Fruit fly (Drosophila melanogaster): ENCODE measurements around the gene wol.
A peak's percentile ranks its signal among the peaks of the same experiment; 100 is the strongest.

The wol gene

dm6 chr2L:8311091-8311490 lies 8.3 kb upstream of the wol start, which contains the start of the genes CG7810 and CG7806 (continued):
- peak; percentile 87 for TF ChIP-seq CG9817 (tag; optimal IDR thresholded peaks at IDR 0.05)
- TF ChIP-seq Lhr (GFP tag; optimal IDR thresholded peaks at IDR 0.05), result peak; percentile 77
- TF ChIP-seq Gug (GFP tag; IDR thresholded peaks at IDR 0.05), result peak; percentile 67; the same call in 3 of the 4 replicates
- TF ChIP-seq CG7963 (GFP tag; IDR thresholded peaks at IDR 0.05; ENCODE audit: partially characterized antibody), result no peak
- no peak for TF ChIP-seq Hr39 (optimal IDR thresholded peaks at IDR 0.05)
- TF ChIP-seq mam (GFP tag; optimal IDR thresholded peaks at IDR 0.05), result peak; percentile 88
- peak; percentile 89 for TF ChIP-seq slp2 (GFP tag; optimal IDR thresholded peaks at IDR 0.05)
- peak; percentile 92 for TF ChIP-seq CG17359 (tag; optimal IDR thresholded peaks at IDR 0.05)
- TF ChIP-seq Fer3 (tag; optimal IDR thresholded peaks at IDR 0.05), result peak; percentile 90
- no peak for TF ChIP-seq hbn (GFP tag; IDR thresholded peaks at IDR 0.05; ENCODE audit: partially characterized antibody)
- TF ChIP-seq CG10366 (GFP tag; IDR thresholded peaks at IDR 0.05), result peak; percentile 93
- TF ChIP-seq sens-2 (GFP tag; IDR thresholded peaks at IDR 0.05), result peak; percentile 63
- peak; percentile 91 for TF ChIP-seq CG16863 (GFP tag; optimal IDR thresholded peaks at IDR 0.05)
- TF ChIP-seq CG6765 (GFP tag; optimal IDR thresholded peaks at IDR 0.05), result peak; percentile 82
- peak; percentile 74 for TF ChIP-seq CG15011 (GFP tag; optimal IDR thresholded peaks at IDR 0.05)
- peak; percentile 91 for TF ChIP-seq bab2 (GFP tag; optimal IDR thresholded peaks at IDR 0.05)
- peak; percentile 89 for TF ChIP-seq CG12299 (tag; optimal IDR thresholded peaks at IDR 0.05)
- no peak for TF ChIP-seq pan (optimal IDR thresholded peaks at IDR 0.05)
- peak in 1 of 2 experiments; percentile 95 for TF ChIP-seq pan (GFP tag; optimal IDR thresholded peaks at IDR 0.05 in 1 of 2, IDR thresholded peaks at IDR 0.05 in 1 of 2)
- TF ChIP-seq CG1832 (GFP tag; optimal IDR thresholded peaks at IDR 0.05), result no peak
- peak; percentile 85 for TF ChIP-seq chn (GFP tag; optimal IDR thresholded peaks at IDR 0.05)
- TF ChIP-seq hkb (optimal IDR thresholded peaks at IDR 0.05), result no peak
- TF ChIP-seq hkb (GFP tag; IDR thresholded peaks at IDR 0.05), result peak; percentile 95
- TF ChIP-seq Nf-YA (GFP tag; IDR thresholded peaks at IDR 0.05), result peak; percentile 69; the same call in 1 of the 2 replicates
- peak; percentile 72 for TF ChIP-seq Bdp1 (GFP tag; optimal IDR thresholded peaks at IDR 0.05)
- TF ChIP-seq CG31441 (GFP tag; IDR thresholded peaks at IDR 0.05), result no peak; the same call in 1 of the 2 replicates
- TF ChIP-seq NfI (GFP tag; optimal IDR thresholded peaks at IDR 0.05), result peak; percentile 88
- TF ChIP-seq lilli (GFP tag; optimal IDR thresholded peaks at IDR 0.05), result peak; percentile 90
- TF ChIP-seq gcm2 (GFP tag; optimal IDR thresholded peaks at IDR 0.05), result peak; percentile 86
- TF ChIP-seq kah (GFP tag; optimal IDR thresholded peaks at IDR 0.05), result peak; percentile 67
- TF ChIP-seq pzg (GFP tag; optimal IDR thresholded peaks at IDR 0.05), result peak; percentile 45
- TF ChIP-seq fd64A (GFP tag; optimal IDR thresholded peaks at IDR 0.05), result peak; percentile 27
- peak; percentile 70; the same call in 2 of the 3 replicates for TF ChIP-seq CG3726 (GFP tag; IDR thresholded peaks at IDR 0.05)
- 0 out of 2 replicates have a peak, but pooled peaks have one; percentile 10 for TF ChIP-seq CkIIα-i1 (GFP tag; IDR thresholded peaks at IDR 0.05)
- peak; percentile 65 for TF ChIP-seq CG8359 (GFP tag; optimal IDR thresholded peaks at IDR 0.05; ENCODE audit: borderline replicate concordance)
- TF ChIP-seq luna (GFP tag; optimal IDR thresholded peaks at IDR 0.05), result peak; percentile 69
- peak; percentile 95 for TF ChIP-seq Sox102F (GFP tag; optimal IDR thresholded peaks at IDR 0.05)
- no peak for TF ChIP-seq CG6175 (GFP tag; IDR thresholded peaks at IDR 0.05)
- peak; percentile 86 for TF ChIP-seq CG3281 (GFP tag; optimal IDR thresholded peaks at IDR 0.05)
- TF ChIP-seq Sox100B (GFP tag; optimal IDR thresholded peaks at IDR 0.05), result peak; percentile 86
- TF ChIP-seq CG17829 (tag; optimal IDR thresholded peaks at IDR 0.05), result peak; percentile 90
- TF ChIP-seq cg (GFP tag; optimal IDR thresholded peaks at IDR 0.05), result no peak
- peak; percentile 69; the same call in 1 of the 2 replicates for TF ChIP-seq cas (GFP tag; IDR thresholded peaks at IDR 0.05)
- TF ChIP-seq MTF-1 (GFP tag; optimal IDR thresholded peaks at IDR 0.05; ENCODE audit: borderline replicate concordance), result peak; percentile 53
- peak; percentile 63 for TF ChIP-seq eyg (GFP tag; optimal IDR thresholded peaks at IDR 0.05)
- TF ChIP-seq CG9727 (GFP tag; optimal IDR thresholded peaks at IDR 0.05), result peak; percentile 88
- TF ChIP-seq dysf (GFP tag; IDR thresholded peaks at IDR 0.05), result peak; percentile 92
- TF ChIP-seq CG32767 (GFP tag; IDR thresholded peaks at IDR 0.05), result peak; percentile 89
- peak; percentile 93 for TF ChIP-seq Bteb2 (GFP tag; optimal IDR thresholded peaks at IDR 0.05)
- peak; percentile 92 for TF ChIP-seq gcm (GFP tag; optimal IDR thresholded peaks at IDR 0.05)
- TF ChIP-seq CG3847 (GFP tag; IDR thresholded peaks at IDR 0.05), result peak; percentile 90
